Worm (Caenorhabditis elegans) whole organism, L3 larva: ENCODE data around the gene sra-3.

Experiments used
- R02D3.7 ChIP-seq: fragments of 150-350 bp; optimal IDR thresholded peaks from 2 replicates; lab custom pipeline; 2014; ENCODE audit warnings: missing biosample characterization, missing genetic modification characterization
- ZK546.5 ChIP-seq: sonication (generic microtip); optimal IDR thresholded peaks from 2 replicates; lab custom pipeline; 2017; ENCODE audit warnings: missing biosample characterization, missing genetic modification characterization
- aly-2 ChIP-seq: fragments of 150-350 bp; optimal IDR thresholded peaks from 2 replicates; lab custom pipeline; 2014; ENCODE audit warnings: missing biosample characterization, missing genetic modification characterization
- ama-1 ChIP-seq: fragments of 150-350 bp; optimal IDR thresholded peaks from 2 replicates; lab custom pipeline; 2018
- ceh-16 ChIP-seq: sonication (generic microtip); optimal IDR thresholded peaks from 2 replicates; lab custom pipeline; 2017; ENCODE audit warnings: missing biosample characterization, missing genetic modification characterization
- ceh-28 ChIP-seq: fragments of 150-350 bp; optimal IDR thresholded peaks from 2 replicates; lab custom pipeline; 2014; ENCODE audit warnings: missing biosample characterization, missing genetic modification reagents, missing genetic modification characterization
- ceh-82 ChIP-seq: fragments of 150-350 bp; optimal IDR thresholded peaks from 2 replicates; lab custom pipeline; 2014; ENCODE audit warnings: missing biosample characterization, missing genetic modification characterization
- ceh-9 ChIP-seq: sonication (generic microtip); optimal IDR thresholded peaks from 2 replicates; lab custom pipeline; 2018; ENCODE audit warnings: missing biosample characterization, missing genetic modification characterization
- daf-12 ChIP-seq: fragments of 150-350 bp; optimal IDR thresholded peaks from 2 replicates; lab custom pipeline; 2014; ENCODE audit warnings: missing biosample characterization, missing genetic modification reagents, missing genetic modification characterization
- egl-5 ChIP-seq: fragments of 150-350 bp; optimal IDR thresholded peaks from 2 replicates; lab custom pipeline; 2017; ENCODE audit warnings: missing biosample characterization, missing genetic modification reagents, missing genetic modification characterization, inconsistent platforms
- elt-1 ChIP-seq: fragments of 150-350 bp; optimal IDR thresholded peaks from 2 replicates; lab custom pipeline; 2014; ENCODE audit warnings: missing biosample characterization, missing genetic modification characterization
- elt-2 ChIP-seq: sonication (generic microtip); optimal IDR thresholded peaks from 2 replicates; lab custom pipeline; 2016; ENCODE audit warnings: missing genetic modification reagents, mild to moderate bottlenecking, missing genetic modification characterization, missing compliant biosample characterization
- elt-3 ChIP-seq, 3 experiments: fragments of 150-350 bp in 1 of 3; sonication (generic microtip) in 2 of 3; optimal IDR thresholded peaks; 2 replicates in 2 of 3; 4 replicates in 1 of 3; lab custom pipeline; 2014 to 2017; ENCODE audit warnings: missing biosample characterization in 3 of 3, missing genetic modification characterization in 3 of 3
- fos-1 ChIP-seq: fragments of 150-350 bp; optimal IDR thresholded peaks from 2 replicates; lab custom pipeline; 2014; ENCODE audit warnings: missing biosample characterization, missing genetic modification characterization
- jun-1 ChIP-seq: fragments of 150-350 bp; optimal IDR thresholded peaks from 2 replicates; lab custom pipeline; 2014; ENCODE audit warnings: missing biosample characterization, missing genetic modification reagents, missing genetic modification characterization
- lin-15B ChIP-seq: fragments of 150-350 bp; optimal IDR thresholded peaks from 2 replicates; lab custom pipeline; 2014; ENCODE audit warnings: missing biosample characterization, missing genetic modification characterization
- lsy-12 ChIP-seq: sonication (generic microtip); optimal IDR thresholded peaks from 2 replicates; lab custom pipeline; 2016; ENCODE audit warnings: mild to moderate bottlenecking, missing genetic modification characterization, missing compliant biosample characterization
- mml-1 ChIP-seq: fragments of 150-350 bp; sonication (generic microtip); optimal IDR thresholded peaks from 3 replicates; lab custom pipeline; 2014; ENCODE audit warnings: missing biosample characterization, missing genetic modification characterization
- nhr-11 ChIP-seq: fragments of 150-350 bp; optimal IDR thresholded peaks from 2 replicates; lab custom pipeline; 2014; ENCODE audit warnings: missing biosample characterization, missing genetic modification characterization
- nhr-12 ChIP-seq: fragments of 150-350 bp; optimal IDR thresholded peaks from 2 replicates; lab custom pipeline; 2014; ENCODE audit warnings: missing biosample characterization, missing genetic modification characterization
- nhr-23 ChIP-seq: fragments of 150-350 bp; optimal IDR thresholded peaks from 2 replicates; lab custom pipeline; 2014; ENCODE audit warnings: missing biosample characterization, missing genetic modification reagents, missing genetic modification characterization
- nhr-25 ChIP-seq: sonication (generic microtip); optimal IDR thresholded peaks from 2 replicates; lab custom pipeline; 2017; ENCODE audit warnings: missing biosample characterization, missing genetic modification characterization
- nhr-28 ChIP-seq: fragments of 150-350 bp; optimal IDR thresholded peaks from 2 replicates; lab custom pipeline; 2014; ENCODE audit warnings: missing biosample characterization, missing genetic modification characterization
- nhr-67 ChIP-seq: fragments of 150-350 bp; optimal IDR thresholded peaks from 2 replicates; lab custom pipeline; 2014; ENCODE audit warnings: missing biosample characterization, missing genetic modification characterization
- nhr-76 ChIP-seq: fragments of 150-350 bp; sonication (generic microtip); optimal IDR thresholded peaks from 5 replicates; lab custom pipeline; 2014; ENCODE audit warnings: missing biosample characterization, missing genetic modification characterization
- nhr-77 ChIP-seq: fragments of 150-350 bp; optimal IDR thresholded peaks from 2 replicates; lab custom pipeline; 2014; ENCODE audit warnings: missing biosample characterization, missing genetic modification characterization
- pha-4 ChIP-seq: fragments of 150-350 bp; optimal IDR thresholded peaks from 2 replicates; lab custom pipeline; 2014; ENCODE audit warnings: missing biosample characterization, missing genetic modification reagents, missing genetic modification characterization
- skn-1 ChIP-seq: fragments of 150-350 bp; optimal IDR thresholded peaks from 2 replicates; lab custom pipeline; 2014; ENCODE audit warnings: missing biosample characterization, missing genetic modification characterization
- snpc-4 ChIP-seq: fragments of 150-350 bp; optimal IDR thresholded peaks from 2 replicates; lab custom pipeline; 2014; ENCODE audit warnings: missing biosample characterization, missing genetic modification characterization
- tbx-2 ChIP-seq: sonication (generic microtip); optimal IDR thresholded peaks from 2 replicates; lab custom pipeline; 2016; ENCODE audit warnings: mild to moderate bottlenecking, missing genetic modification characterization, missing compliant biosample characterization
- unc-39 ChIP-seq: sonication (generic microtip); optimal IDR thresholded peaks from 4 replicates; lab custom pipeline; 2017; ENCODE audit warnings: missing biosample characterization, missing genetic modification characterization
- unc-62 ChIP-seq: fragments of 150-350 bp; sonication (generic microtip); optimal IDR thresholded peaks from 4 replicates; lab custom pipeline; 2014; ENCODE audit warnings: missing biosample characterization, missing genetic modification reagents, missing genetic modification characterization
- zag-1 ChIP-seq: fragments of 150-350 bp; optimal IDR thresholded peaks from 2 replicates; lab custom pipeline; 2014; ENCODE audit warnings: missing biosample characterization, missing genetic modification characterization
- ztf-11 ChIP-seq: fragments of 150-350 bp; optimal IDR thresholded peaks from 2 replicates; lab custom pipeline; 2014; ENCODE audit warnings: missing biosample characterization, missing genetic modification characterization
- ztf-4 ChIP-seq: fragments of 150-350 bp; optimal IDR thresholded peaks from 2 replicates; lab custom pipeline; 2014; ENCODE audit warnings: missing biosample characterization, missing genetic modification characterization

sra-3 gene

ce11 chrII:9544386-9544785 lies 3.8 kb upstream of the sra-3 start, which contains the start of gene sra-7:
Gene sra-7, plus strand, starts transcription at chrII:9544686.
- no peak for TF ChIP-seq nhr-23 (tag; lab: Kevin White, UChicago)
- TF ChIP-seq nhr-25: no peak
- no peak for TF ChIP-seq unc-62 (GFP tag; lab: Kevin White, UChicago)
- no peak for TF ChIP-seq elt-1 (tag; lab: Kevin White, UChicago)
- no peak for TF ChIP-seq fos-1 (tag; lab: Kevin White, UChicago)
- no peak for TF ChIP-seq ZK546.5 (tag; lab: Kevin White, UChicago)
- TF ChIP-seq snpc-4: no peak
- no peak for TF ChIP-seq zag-1 (tag; lab: Kevin White, UChicago)
- TF ChIP-seq daf-12: no peak
- no peak for TF ChIP-seq unc-39
- no peak for TF ChIP-seq ceh-82
- no peak for TF ChIP-seq ztf-4 (tag; lab: Kevin White, UChicago)
- TF ChIP-seq ceh-9: no peak
- no peak for TF ChIP-seq nhr-77
- TF ChIP-seq mml-1 (tag; lab: Kevin White, UChicago): no peak
- no peak for TF ChIP-seq pha-4 (tag; lab: Kevin White, UChicago)

ce11 chrII:9542785-9543184 lies 2.2 kb upstream of the sra-3 start, which contains the start of gene sra-4:
Gene sra-4, minus strand, starts transcription at chrII:9542885.
- TF ChIP-seq ceh-28 (tag; lab: Kevin White, UChicago) (no peak), ztf-11 (tag; lab: Kevin White, UChicago) (no peak), skn-1 (tag; lab: Kevin White, UChicago) (no peak), ceh-82 (no peak)

- TF ChIP-seq ama-1 (lab: Kevin White, UChicago) (no peak), elt-1 (tag; lab: Kevin White, UChicago) (no peak), nhr-11 (tag; lab: Kevin White, UChicago) (no peak), nhr-76 (no peak), ceh-28 (tag; lab: Kevin White, UChicago) (no peak), R02D3.7 (tag; lab: Kevin White, UChicago) (no peak), aly-2 (tag; lab: Kevin White, UChicago) (no peak), daf-12 (no peak), elt-2 (tag; lab: Kevin White, UChicago) (no peak), unc-39 (no peak), unc-62 (GFP tag; lab: Kevin White, UChicago) (no peak), snpc-4 (no peak), skn-1 (tag; lab: Kevin White, UChicago) (no peak)
- TF ChIP-seq, all 47 proteins: peak for 0
Observed at ce11 chrII:9537429-9537828, 3.2 kb downstream of the sra-3 start, which contains the start of gene sra-8. Gene sra-8, plus strand, starts transcription at chrII:9537729.

- no peak for TF ChIP-seq ceh-9
- no peak for TF ChIP-seq mml-1 (tag; lab: Kevin White, UChicago)
- TF ChIP-seq aly-2 (tag; lab: Kevin White, UChicago): no peak
- TF ChIP-seq elt-2 (tag; lab: Kevin White, UChicago): no peak
- no peak for TF ChIP-seq nhr-28 (tag; lab: Kevin White, UChicago)
- no peak for TF ChIP-seq ceh-16 (tag; lab: Kevin White, UChicago)
- no peak for TF ChIP-seq unc-39
- TF ChIP-seq egl-5 (tag; lab: Kevin White, UChicago): no peak
- TF ChIP-seq R02D3.7 (tag; lab: Kevin White, UChicago): no peak
- no peak for TF ChIP-seq ZK546.5 (tag; lab: Kevin White, UChicago)
Observed at ce11 chrII:9532011-9532410, 8.6 kb downstream of the sra-3 start, which contains the start of gene sra-9. Gene sra-9, plus strand, starts transcription at chrII:9532311.

ce11 chrII:9528480-9528879 lies 12.1 kb downstream of the sra-3 start, which contains the start of gene sra-2:
Gene sra-2, plus strand, starts transcription at chrII:9528780.
- TF ChIP-seq nhr-67 (tag; lab: Kevin White, UChicago): no peak
- TF ChIP-seq nhr-28 (tag; lab: Kevin White, UChicago): no peak
- no peak for TF ChIP-seq zag-1 (tag; lab: Kevin White, UChicago)
- TF ChIP-seq elt-3 (tag; optimal IDR thresholded peaks at IDR 0.05; lab: Kevin White, UChicago): no peak
- no peak for TF ChIP-seq tbx-2 (tag; lab: Kevin White, UChicago)
- no peak for TF ChIP-seq ztf-11 (tag; lab: Kevin White, UChicago)

- TF ChIP-seq jun-1 (tag; lab: Kevin White, UChicago): no peak
- no peak for TF ChIP-seq nhr-67 (tag; lab: Kevin White, UChicago)
- no peak for TF ChIP-seq nhr-28 (tag; lab: Kevin White, UChicago)
- TF ChIP-seq nhr-12 (tag; lab: Kevin White, UChicago): no peak
- no peak for TF ChIP-seq ceh-82
- TF ChIP-seq skn-1 (tag; lab: Kevin White, UChicago): no peak
- no peak for TF ChIP-seq aly-2 (tag; lab: Kevin White, UChicago)
- TF ChIP-seq lsy-12 (tag; lab: Kevin White, UChicago): no peak
- TF ChIP-seq unc-62 (GFP tag; lab: Kevin White, UChicago): no peak
- no peak for TF ChIP-seq lin-15B (tag; lab: Kevin White, UChicago)
- TF ChIP-seq daf-12: no peak
- no peak for TF ChIP-seq ztf-11 (tag; lab: Kevin White, UChicago)
- no peak for TF ChIP-seq ama-1 (lab: Kevin White, UChicago)
- TF ChIP-seq nhr-11 (tag; lab: Kevin White, UChicago): no peak
Observed at ce11 chrII:9523539-9524224, 16.9 kb downstream of the sra-3 start, which contains the start of gene mex-6. Gene mex-6, plus strand, starts transcription at chrII:9524174.
